Fruit fly (Drosophila melanogaster) whole organism, embryonic: ENCODE results near the gene CG32700.

Experiments used
- CG10565 ChIP-seq: fragments of 200-800 bp; sonication (Bioruptor generic); optimal IDR thresholded peaks from 3 replicates; lab custom pipeline; 2016; ENCODE audit warnings: missing biosample characterization, mild to moderate bottlenecking, missing genetic modification characterization
- CG14860 ChIP-seq: fragments of 200-800 bp; sonication (Bioruptor generic); IDR thresholded peaks from 3 replicates; pipeline ENCODE4 v1.3.6; 2022; ENCODE audit warnings: missing biosample characterization, missing genetic modification characterization; ENCODE audit not compliant: partially characterized antibody
- CG1529 ChIP-seq: fragments of 200-800 bp; sonication (Bioruptor generic); optimal IDR thresholded peaks from 3 replicates; lab custom pipeline; 2018; ENCODE audit warnings: missing biosample characterization, missing genetic modification characterization
- CG15696 ChIP-seq: fragments of 200-800 bp; sonication (Bioruptor generic); optimal IDR thresholded peaks from 2 replicates; lab custom pipeline; 2019; ENCODE audit warnings: missing biosample characterization, mild to moderate bottlenecking, missing genetic modification characterization, moderate library complexity
- CG1603 ChIP-seq: fragments of 200-800 bp; sonication (Bioruptor generic); optimal IDR thresholded peaks from 2 replicates; lab custom pipeline; 2019; ENCODE audit warnings: missing biosample characterization, mild to moderate bottlenecking, missing genetic modification characterization, moderate library complexity
- CG16863 ChIP-seq: fragments of 200-800 bp; sonication (Bioruptor generic); optimal IDR thresholded peaks from 3 replicates; lab custom pipeline; 2016; ENCODE audit warnings: missing biosample characterization, missing genetic modification characterization
- CG17829 ChIP-seq: fragments of 200-800 bp; optimal IDR thresholded peaks from 2 replicates; lab custom pipeline; 2019; ENCODE audit warnings: missing biosample characterization, mild to moderate bottlenecking, missing genetic modification characterization, moderate library complexity
- CG31441 ChIP-seq: fragments of 200-800 bp; sonication (Bioruptor generic); IDR thresholded peaks from 2 replicates; pipeline ENCODE4 v1.3.6; 2022; ENCODE audit warnings: missing biosample characterization, missing genetic modification characterization
- CG32772 ChIP-seq: fragments of 200-800 bp; sonication (Bioruptor generic); IDR thresholded peaks from 2 replicates; pipeline ENCODE4 v1.3.6; 2022; ENCODE audit warnings: missing biosample characterization, missing genetic modification characterization
- CG43689 ChIP-seq: fragments of 200-800 bp; sonication (Bioruptor generic); IDR thresholded peaks from 2 replicates; pipeline ENCODE4 v1.3.6; 2022; ENCODE audit warnings: missing biosample characterization, missing genetic modification characterization
- CG4404 ChIP-seq: fragments of 200-800 bp; sonication (Bioruptor generic); IDR thresholded peaks from 2 replicates; pipeline ENCODE4 v1.3.6; 2022; ENCODE audit warnings: missing biosample characterization, missing genetic modification characterization
- CG7357 ChIP-seq: fragments of 200-800 bp; sonication (Bioruptor generic); IDR thresholded peaks from 3 replicates; pipeline ENCODE4 v1.3.6; 2022; ENCODE audit warnings: missing biosample characterization, missing genetic modification characterization
- CG8359 ChIP-seq: fragments of 200-800 bp; sonication (Bioruptor generic); optimal IDR thresholded peaks from 2 replicates; lab custom pipeline; 2017; ENCODE audit warnings: missing biosample characterization, mild to moderate bottlenecking, missing genetic modification characterization, borderline replicate concordance
- CG9817 ChIP-seq: fragments of 200-800 bp; sonication (Bioruptor generic); optimal IDR thresholded peaks from 2 replicates; lab custom pipeline; 2018; ENCODE audit warnings: missing biosample characterization, mild to moderate bottlenecking, missing genetic modification characterization, moderate library complexity
- D19A ChIP-seq: fragments of 200-800 bp; optimal IDR thresholded peaks from 3 replicates; lab custom pipeline; 2019; ENCODE audit warnings: missing biosample characterization, mild to moderate bottlenecking, missing genetic modification characterization, moderate library complexity
- Dp ChIP-seq: fragments of 200-800 bp; sonication (Bioruptor generic); optimal IDR thresholded peaks from 2 replicates; lab custom pipeline; 2018; ENCODE audit warnings: missing biosample characterization, mild to moderate bottlenecking, missing genetic modification characterization, moderate library complexity
- HLHmδ ChIP-seq: fragments of 200-800 bp; sonication (Bioruptor generic); optimal IDR thresholded peaks from 2 replicates; lab custom pipeline; 2018; ENCODE audit warnings: missing biosample characterization, mild to moderate bottlenecking, missing genetic modification characterization, moderate library complexity
- Hmr ChIP-seq: fragments of 200-800 bp; sonication (Bioruptor generic); optimal IDR thresholded peaks from 3 replicates; lab custom pipeline; 2017; ENCODE audit warnings: mild to moderate bottlenecking, missing biosample characterization, missing genetic modification reagents, missing genetic modification characterization
- Med ChIP-seq: fragments of 200-800 bp; sonication (Bioruptor generic); peaks from one replicate; lab custom pipeline; 2016; ENCODE audit warnings: missing biosample characterization, missing genetic modification characterization, mild to moderate bottlenecking, inconsistent platforms, moderate library complexity
- Mes4 ChIP-seq: fragments of 200-800 bp; sonication (Bioruptor generic); optimal IDR thresholded peaks from 2 replicates; lab custom pipeline; 2016; ENCODE audit warnings: missing biosample characterization, missing genetic modification characterization
- Neu2 ChIP-seq: fragments of 200-800 bp; sonication (Bioruptor generic); optimal IDR thresholded peaks from 3 replicates; lab custom pipeline; 2016; ENCODE audit warnings: missing biosample characterization, missing genetic modification characterization, borderline replicate concordance
- Taf1 ChIP-seq: fragments of 200-800 bp; sonication (Bioruptor generic); IDR thresholded peaks from 2 replicates; pipeline ENCODE4 v1.3.6; 2022; ENCODE audit warnings: missing biosample characterization, missing genetic modification characterization
- bab2 ChIP-seq: fragments of 200-800 bp; sonication (Bioruptor generic); optimal IDR thresholded peaks from 2 replicates; lab custom pipeline; 2016; ENCODE audit warnings: missing biosample characterization, missing genetic modification characterization
- bsh ChIP-seq, 2 experiments: fragments of 200-800 bp; sonication (Bioruptor generic); optimal IDR thresholded peaks; 2 replicates each; lab custom pipeline; 2017 to 2018; ENCODE audit warnings: mild to moderate bottlenecking in 2 of 2, missing biosample characterization in 2 of 2, missing genetic modification characterization in 2 of 2, moderate library complexity in 1 of 2
- chif ChIP-seq, 2 experiments: fragments of 200-800 bp; sonication (Bioruptor generic); optimal IDR thresholded peaks; 3 replicates each; lab custom pipeline; 2016; ENCODE audit warnings: missing biosample characterization in 2 of 2, missing genetic modification characterization in 2 of 2
- corto ChIP-seq: fragments of 200-800 bp; sonication (Bioruptor generic); optimal IDR thresholded peaks from 2 replicates; lab custom pipeline; 2016; ENCODE audit warnings: missing biosample characterization, mild to moderate bottlenecking, missing genetic modification characterization, moderate library complexity
- dmrt11E ChIP-seq: fragments of 200-800 bp; sonication (Bioruptor generic); optimal IDR thresholded peaks from 3 replicates; lab custom pipeline; 2018; ENCODE audit warnings: missing biosample characterization, mild to moderate bottlenecking, missing genetic modification characterization, moderate library complexity
- dmrt99B ChIP-seq: fragments of 200-800 bp; sonication (Bioruptor generic); optimal IDR thresholded peaks from 2 replicates; lab custom pipeline; 2018; ENCODE audit warnings: missing biosample characterization, mild to moderate bottlenecking, missing genetic modification characterization, moderate library complexity
- ewg ChIP-seq: fragments of 200-800 bp; sonication (Bioruptor generic); optimal IDR thresholded peaks from 3 replicates; lab custom pipeline; 2017; ENCODE audit warnings: mild to moderate bottlenecking, missing biosample characterization, missing genetic modification reagents, missing genetic modification characterization
- eyg ChIP-seq: fragments of 200-800 bp; sonication (Bioruptor generic); optimal IDR thresholded peaks from 3 replicates; lab custom pipeline; 2016; ENCODE audit warnings: missing biosample characterization, missing genetic modification characterization
- gem ChIP-seq: fragments of 200-800 bp; sonication (Bioruptor generic); optimal IDR thresholded peaks from 2 replicates; lab custom pipeline; 2019; ENCODE audit warnings: missing biosample characterization, mild to moderate bottlenecking, missing genetic modification characterization, moderate library complexity
- grau ChIP-seq: fragments of 200-800 bp; optimal IDR thresholded peaks from 3 replicates; lab custom pipeline; 2019; ENCODE audit warnings: missing biosample characterization, mild to moderate bottlenecking, missing genetic modification characterization, moderate library complexity
- gsb-n ChIP-seq: fragments of 200-800 bp; sonication (Bioruptor generic); optimal IDR thresholded peaks from 3 replicates; lab custom pipeline; 2018; ENCODE audit warnings: missing biosample characterization, mild to moderate bottlenecking, missing genetic modification characterization
- h ChIP-seq: fragments of >200 bp; optimal IDR thresholded peaks from 2 replicates; lab custom pipeline; 2017
- ind ChIP-seq: fragments of 200-800 bp; sonication (Bioruptor generic); optimal IDR thresholded peaks from 3 replicates; lab custom pipeline; 2016; ENCODE audit warnings: missing biosample characterization, missing genetic modification characterization
- klu ChIP-seq: fragments of 200-800 bp; sonication (Bioruptor generic); IDR thresholded peaks from 2 replicates; pipeline ENCODE4 v1.3.6; 2022; ENCODE audit warnings: missing biosample characterization, missing genetic modification characterization
- kni ChIP-seq: fragments of 200-800 bp; sonication (Bioruptor generic); optimal IDR thresholded peaks from 3 replicates; lab custom pipeline; 2017; ENCODE audit warnings: mild to moderate bottlenecking, missing biosample characterization, missing genetic modification reagents, missing genetic modification characterization
- otp ChIP-seq: fragments of 200-800 bp; sonication (Bioruptor generic); IDR thresholded peaks from 3 replicates; pipeline ENCODE4, ENCODE4 v1.3.6; 2022; ENCODE audit warnings: missing biosample characterization, missing genetic modification characterization
- p53 ChIP-seq: fragments of 200-800 bp; sonication (Bioruptor generic); optimal IDR thresholded peaks from 2 replicates; lab custom pipeline; 2016; ENCODE audit warnings: missing biosample characterization, missing genetic modification characterization
- pho ChIP-seq: fragments of 200-800 bp; sonication (Bioruptor generic); optimal IDR thresholded peaks from 2 replicates; lab custom pipeline; 2016; ENCODE audit warnings: missing biosample characterization, missing genetic modification characterization
- phol ChIP-seq: fragments of 200-800 bp; sonication (Bioruptor generic); optimal IDR thresholded peaks from 3 replicates; lab custom pipeline; 2018; ENCODE audit warnings: missing biosample characterization, mild to moderate bottlenecking, missing genetic modification characterization, moderate library complexity
- pum ChIP-seq: fragments of 200-800 bp; sonication (Bioruptor generic); optimal IDR thresholded peaks from 2 replicates; lab custom pipeline; 2016; ENCODE audit warnings: missing biosample characterization, missing genetic modification characterization
- rib ChIP-seq: fragments of 200-800 bp; sonication (Bioruptor generic); IDR thresholded peaks from 2 replicates; pipeline ENCODE4 v1.3.6; 2022; ENCODE audit warnings: missing biosample characterization, missing genetic modification characterization
- sisA ChIP-seq: fragments of 200-800 bp; sonication (Bioruptor generic); IDR thresholded peaks from 2 replicates; pipeline ENCODE4 v1.3.6; 2022; ENCODE audit warnings: missing biosample characterization, missing genetic modification characterization
- slou ChIP-seq: fragments of 200-800 bp; sonication (Bioruptor generic); optimal IDR thresholded peaks from 3 replicates; lab custom pipeline; 2016; ENCODE audit warnings: missing biosample characterization, missing genetic modification characterization
- tll ChIP-seq, 2 experiments: fragments of 200-800 bp in 1 of 2; fragments of >200 bp in 1 of 2; sonication (Bioruptor generic) in 1 of 2; optimal IDR thresholded peaks; 2 replicates each; lab custom pipeline; 2017 to 2019; ENCODE audit warnings: missing biosample characterization in 2 of 2, missing genetic modification characterization in 2 of 2, mild to moderate bottlenecking in 1 of 2, moderate library complexity in 1 of 2
- tna ChIP-seq: fragments of 200-800 bp; sonication (Bioruptor generic); IDR thresholded peaks from 2 replicates; pipeline ENCODE4 v1.3.6; 2022; ENCODE audit warnings: missing biosample characterization, missing genetic modification characterization; ENCODE audit not compliant: partially characterized antibody
- trem ChIP-seq: fragments of 200-800 bp; optimal IDR thresholded peaks from 3 replicates; lab custom pipeline; 2019; ENCODE audit warnings: missing biosample characterization, mild to moderate bottlenecking, missing genetic modification characterization, moderate library complexity
- usp ChIP-seq: fragments of >200 bp; optimal IDR thresholded peaks from 2 replicates; lab custom pipeline; 2017; ENCODE audit warnings: missing biosample characterization, missing genetic modification characterization

Gene CG32700

DNA sequence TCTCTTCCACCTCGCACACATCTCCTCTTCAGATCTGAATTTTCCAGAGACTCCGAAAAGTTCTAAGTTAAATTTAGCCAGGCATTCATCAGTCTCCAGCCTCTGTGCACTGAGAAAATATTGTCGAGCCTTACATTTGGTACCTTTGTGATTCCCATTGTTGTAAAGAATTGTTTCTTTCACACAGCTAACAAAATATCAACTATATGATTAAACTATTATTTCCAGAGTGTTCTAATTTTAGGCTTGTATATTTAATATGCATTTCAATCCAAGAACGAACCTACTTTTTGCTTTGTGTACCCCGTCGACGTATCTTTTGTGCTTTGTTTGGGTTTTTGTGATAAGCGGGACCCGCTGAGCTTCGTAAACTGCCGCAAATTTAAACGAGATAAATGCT, 56.5 kb downstream of the CG32700 start (continued):
- peak; percentile 13 for TF ChIP-seq dmrt99B
- TF ChIP-seq h (lab: Kevin White, UChicago), result no peak
- peak in 1 of 2 experiments; percentile 51 for TF ChIP-seq bsh (GFP tag; optimal IDR thresholded peaks at IDR 0.05; lab: Kevin White, UChicago)
- peak; percentile 6 for TF ChIP-seq CG17829 (tag; lab: Kevin White, UChicago)
- peak; percentile 79 for TF ChIP-seq Med (GFP tag; lab: Kevin White, UChicago)
- TF ChIP-seq phol (tag; lab: Kevin White, UChicago), result peak; percentile 34
- peak; percentile 16 for TF ChIP-seq dmrt11E (tag; lab: Kevin White, UChicago)
- TF ChIP-seq gem (tag; lab: Kevin White, UChicago), result peak; percentile 45
- no peak for TF ChIP-seq chif (GFP tag; optimal IDR thresholded peaks at IDR 0.05; lab: Kevin White, UChicago)
- TF ChIP-seq CG1603 (tag; lab: Kevin White, UChicago), result peak; percentile 44
- TF ChIP-seq CG31441 (GFP tag; lab: Robert Waterston, UW), result peak; percentile 31; the same call in 1 of the 2 replicates
- TF ChIP-seq Neu2, result no peak
- TF ChIP-seq bab2, result peak; percentile 13

- peak; percentile 34; the same call in 1 of the 3 replicates for TF ChIP-seq CG7357 (GFP tag; lab: Robert Waterston, UW)
- no peak for TF ChIP-seq corto
- peak; percentile 78 for TF ChIP-seq gsb-n (tag; lab: Kevin White, UChicago)
- no peak for TF ChIP-seq Dp (GFP tag; lab: Kevin White, UChicago)
- peak; percentile 21 for TF ChIP-seq pho (GFP tag; lab: Kevin White, UChicago)
- peak; percentile 88 for TF ChIP-seq CG15696
- TF ChIP-seq ewg (GFP tag; lab: Kevin White, UChicago), result peak; percentile 60
- TF ChIP-seq kni (GFP tag; lab: Kevin White, UChicago), result no peak
- TF ChIP-seq Mes4, result peak; percentile 64
- peak; percentile 66 for TF ChIP-seq slou
- TF ChIP-seq Taf1 (GFP tag; lab: Robert Waterston, UW), result no peak
- peak; percentile 33 for TF ChIP-seq grau (tag; lab: Kevin White, UChicago)
- peak; percentile 76 for TF ChIP-seq pum (GFP tag; lab: Kevin White, UChicago)
- TF ChIP-seq tll (GFP tag; optimal IDR thresholded peaks at IDR 0.05; lab: Kevin White, UChicago), result no peak
- peak; percentile 74; the same call in 2 of the 3 replicates for TF ChIP-seq otp
- TF ChIP-seq CG4404 (GFP tag; lab: Robert Waterston, UW), result peak; percentile 81
- TF ChIP-seq CG1529 (GFP tag; lab: Kevin White, UChicago), result peak; percentile 69
- TF ChIP-seq CG14860, result no peak
- peak; percentile 33 for TF ChIP-seq Hmr (GFP tag; lab: Kevin White, UChicago)
- peak; percentile 82 for TF ChIP-seq sisA
- TF ChIP-seq p53 (GFP tag; lab: Kevin White, UChicago), result no peak
- no peak for TF ChIP-seq rib (GFP tag; lab: Robert Waterston, UW)
- no peak for TF ChIP-seq trem (tag; lab: Kevin White, UChicago)
- peak; percentile 51 for TF ChIP-seq CG9817 (tag; lab: Kevin White, UChicago)
- TF ChIP-seq usp (GFP tag; lab: Kevin White, UChicago), result no peak
- TF ChIP-seq D19A (tag; lab: Kevin White, UChicago), result peak; percentile 52
- TF ChIP-seq CG10565, result peak; percentile 50
- TF ChIP-seq klu (GFP tag; lab: Robert Waterston, UW), result 0 out of 2 replicates have a peak, but pooled peaks have one; percentile 25
- TF ChIP-seq CG16863 (GFP tag; lab: Kevin White, UChicago), result peak; percentile 68
- TF ChIP-seq tna (GFP tag; lab: Robert Waterston, UW), result no peak
- TF ChIP-seq CG32772 (GFP tag; lab: Robert Waterston, UW), result peak; percentile 67
- peak; percentile 32 for TF ChIP-seq eyg
- peak; percentile 76 for TF ChIP-seq dmrt99B
- TF ChIP-seq CG8359, result peak; percentile 49
- no peak for TF ChIP-seq CG43689 (GFP tag; lab: Robert Waterston, UW)
- peak; percentile 73 for TF ChIP-seq ind (GFP tag; lab: Kevin White, UChicago)
- no peak for TF ChIP-seq HLHmδ (GFP tag; lab: Kevin White, UChicago)
These were observed 63.8 kb downstream of the CG32700 start for dm6 chrX:9486802-9487201.
